Worm (Caenorhabditis elegans) whole organism, L1 larva: ENCODE measurements around the gene srz-32.

Experiments used
- ceh-82 ChIP-seq, 3 experiments: fragments of 150-350 bp in 1 of 3; sonication (generic microtip) in 2 of 3; optimal IDR thresholded peaks; 2 replicates each; lab custom pipeline; 2014 to 2017; ENCODE audit warnings: missing biosample characterization in 3 of 3, missing genetic modification characterization in 3 of 3
- jun-1 ChIP-seq: fragments of 150-350 bp; optimal IDR thresholded peaks from 2 replicates; lab custom pipeline; 2014; ENCODE audit warnings: missing biosample characterization, missing genetic modification reagents, missing genetic modification characterization
- mdl-1 ChIP-seq, 2 experiments: fragments of 150-350 bp; optimal IDR thresholded peaks; 2 replicates each; lab custom pipeline; 2014 to 2017; ENCODE audit warnings: missing biosample characterization in 2 of 2, missing genetic modification characterization in 2 of 2, inconsistent platforms in 1 of 2
- nhr-237 ChIP-seq: fragments of 150-350 bp; optimal IDR thresholded peaks from 2 replicates; lab custom pipeline; 2014; ENCODE audit warnings: missing biosample characterization, missing genetic modification characterization
- nhr-71 ChIP-seq: sonication (generic microtip); optimal IDR thresholded peaks from 2 replicates; lab custom pipeline; 2016; ENCODE audit warnings: mild to moderate bottlenecking, missing genetic modification characterization, moderate library complexity, missing compliant biosample characterization
- tbx-2 ChIP-seq: sonication (generic microtip); optimal IDR thresholded peaks from 2 replicates; lab custom pipeline; 2016; ENCODE audit warnings: missing genetic modification characterization, missing compliant biosample characterization
- unc-62 ChIP-seq: fragments of 150-350 bp; optimal IDR thresholded peaks from 2 replicates; lab custom pipeline; 2014; ENCODE audit warnings: missing biosample characterization, missing genetic modification reagents, missing genetic modification characterization

ce11 chrIV:3418741-3419140 lies 17.4 kb upstream of the srz-32 start:
- no peak for TF ChIP-seq jun-1 (tag; lab: Kevin White, UChicago)
- TF ChIP-seq ceh-82 (tag; optimal IDR thresholded peaks at IDR 0.05; lab: Kevin White, UChicago) = no peak
- no peak for TF ChIP-seq unc-62 (GFP tag; lab: Kevin White, UChicago)
- no peak for TF ChIP-seq nhr-237
- no peak for TF ChIP-seq mdl-1 (tag; optimal IDR thresholded peaks at IDR 0.05; lab: Kevin White, UChicago)
- TF ChIP-seq nhr-71 (tag; lab: Kevin White, UChicago) = no peak
- no peak for TF ChIP-seq tbx-2 (tag; lab: Kevin White, UChicago)
